Worm (Caenorhabditis elegans) whole organism, early embryonic: ENCODE results near the gene abts-2.

ENCODE experiments used
- B0310.2 ChIP-seq: sonication (generic microtip); optimal IDR thresholded peaks from 2 replicates; lab custom pipeline; 2016; ENCODE audit warnings: mild to moderate bottlenecking, missing genetic modification characterization, missing compliant biosample characterization
- F13C5.2 ChIP-seq: sonication (generic microtip); optimal IDR thresholded peaks from 2 replicates; lab custom pipeline; 2017; ENCODE audit warnings: mild to moderate bottlenecking, missing genetic modification characterization, inconsistent platforms, missing compliant biosample characterization
- aly-1 ChIP-seq: sonication (generic microtip); optimal IDR thresholded peaks from 2 replicates; lab custom pipeline; 2016; ENCODE audit warnings: missing genetic modification characterization, missing compliant biosample characterization
- ama-1 ChIP-seq: fragments of 150-350 bp; optimal IDR thresholded peaks from 2 replicates; lab custom pipeline; 2014
- ceh-13 ChIP-seq: fragments of 200-800 bp; sonication (Bioruptor generic); optimal IDR thresholded peaks from 2 replicates; lab custom pipeline; 2018; ENCODE audit warnings: mild to moderate bottlenecking, missing genetic modification characterization, missing compliant biosample characterization
- ceh-36 ChIP-seq: sonication (generic microtip); optimal IDR thresholded peaks from 2 replicates; lab custom pipeline; 2016; ENCODE audit warnings: missing genetic modification characterization, inconsistent platforms, missing compliant biosample characterization
- ets-7 ChIP-seq: sonication (generic microtip); optimal IDR thresholded peaks from 2 replicates; lab custom pipeline; 2016; ENCODE audit warnings: missing genotype, missing genetic modification characterization, missing compliant biosample characterization
- flt-1 ChIP-seq: fragments of 200-800 bp; sonication (Bioruptor generic); IDR thresholded peaks from 2 replicates; pipeline ENCODE4 v1.3.6; 2022; ENCODE audit warnings: missing genetic modification characterization, missing compliant biosample characterization
- hmbx-1 ChIP-seq: sonication (generic microtip); optimal IDR thresholded peaks from 2 replicates; lab custom pipeline; 2016; ENCODE audit warnings: mild to moderate bottlenecking, missing genetic modification characterization, missing compliant biosample characterization
- hmg-4 ChIP-seq: fragments of 200-800 bp; sonication (Bioruptor generic); optimal IDR thresholded peaks from 2 replicates; lab custom pipeline; 2018; ENCODE audit warnings: mild to moderate bottlenecking, missing genetic modification characterization, missing compliant biosample characterization
- hnd-1 ChIP-seq: sonication (generic microtip); optimal IDR thresholded peaks from 2 replicates; lab custom pipeline; 2016; ENCODE audit warnings: missing genetic modification characterization, missing compliant biosample characterization
- pes-1 ChIP-seq: fragments of 200-800 bp; sonication (Bioruptor generic); IDR thresholded peaks from 2 replicates; pipeline ENCODE4 v1.3.6; 2022; ENCODE audit warnings: missing genetic modification reagents, missing genetic modification characterization, missing compliant biosample characterization
- scrt-1 ChIP-seq: fragments of 200-800 bp; sonication (Bioruptor generic); IDR thresholded peaks from 2 replicates; pipeline ENCODE4 v1.3.6; 2022; ENCODE audit warnings: missing genetic modification characterization, missing compliant biosample characterization
- sea-1 ChIP-seq: fragments of 200-800 bp; sonication (Bioruptor generic); conservative IDR thresholded peaks from 2 replicates; pipeline ENCODE4 v1.3.6; 2022; ENCODE audit warnings: missing genetic modification characterization, missing compliant biosample characterization
- tbx-11 ChIP-seq: fragments of 200-800 bp; sonication (Bioruptor generic); IDR thresholded peaks from 2 replicates; pipeline ENCODE4 v1.3.6; 2022; ENCODE audit warnings: missing genetic modification characterization, missing compliant biosample characterization
- tbx-37 ChIP-seq: fragments of 200-800 bp; sonication (Bioruptor generic); conservative IDR thresholded peaks from 2 replicates; pipeline ENCODE4 v1.3.6; 2022; ENCODE audit warnings: missing genetic modification reagents, missing genetic modification characterization, missing compliant biosample characterization
- tra-4 ChIP-seq: sonication (generic microtip); optimal IDR thresholded peaks from 2 replicates; lab custom pipeline; 2017; ENCODE audit warnings: missing genetic modification characterization, missing compliant biosample characterization

The abts-2 gene

ce11 chrX:11548308-11548707, 37.2 kb upstream of the abts-2 start, which contains the start of gene mig-2:
TSS of gene mig-2 (plus strand) at chrX:11548608.
- TF ChIP-seq ets-7 (tag; lab: Kevin White, UChicago) = no peak
- TF ChIP-seq tbx-37 (GFP tag; lab: Robert Waterston, UW) = no peak
- no peak for TF ChIP-seq tbx-11 (GFP tag; lab: Robert Waterston, UW)
- no peak for TF ChIP-seq hmg-4 (GFP tag; lab: Kevin White, UChicago)
- no peak for TF ChIP-seq scrt-1 (GFP tag; lab: Robert Waterston, UW)
- TF ChIP-seq aly-1 = no peak
- TF ChIP-seq sea-1 (GFP tag; lab: Robert Waterston, UW) = no peak
- no peak for TF ChIP-seq ama-1 (lab: Kevin White, UChicago)
- no peak for TF ChIP-seq ceh-36 (tag; lab: Kevin White, UChicago)
- TF ChIP-seq hnd-1 (tag; lab: Kevin White, UChicago) = no peak
- no peak for TF ChIP-seq hmbx-1 (tag; lab: Kevin White, UChicago)
- no peak for TF ChIP-seq ceh-13 (GFP tag; lab: Kevin White, UChicago)
- TF ChIP-seq pes-1 (GFP tag; lab: Robert Waterston, UW) = no peak
- no peak for TF ChIP-seq tra-4 (tag; lab: Kevin White, UChicago)
- no peak for TF ChIP-seq B0310.2 (tag; lab: Kevin White, UChicago)
- no peak for TF ChIP-seq F13C5.2 (tag; lab: Kevin White, UChicago)
- no peak for TF ChIP-seq flt-1 (GFP tag; lab: Robert Waterston, UW)

ce11 chrX:11551808-11552207, 33.7 kb upstream of the abts-2 start:
- no peak for TF ChIP-seq F13C5.2 (tag; lab: Kevin White, UChicago)
- TF ChIP-seq tbx-11 (GFP tag; lab: Robert Waterston, UW) = no peak
- no peak for TF ChIP-seq aly-1
- TF ChIP-seq tra-4 (tag; lab: Kevin White, UChicago) = no peak
- no peak for TF ChIP-seq B0310.2 (tag; lab: Kevin White, UChicago)
- no peak for TF ChIP-seq pes-1 (GFP tag; lab: Robert Waterston, UW)
- TF ChIP-seq ceh-13 (GFP tag; lab: Kevin White, UChicago) = no peak
- no peak for TF ChIP-seq hmbx-1 (tag; lab: Kevin White, UChicago)

- TF ChIP-seq tbx-37 (GFP tag; lab: Robert Waterston, UW) = no peak
- TF ChIP-seq pes-1 (GFP tag; lab: Robert Waterston, UW) = no peak
- no peak for TF ChIP-seq sea-1 (GFP tag; lab: Robert Waterston, UW)
- TF ChIP-seq ama-1 (lab: Kevin White, UChicago) = no peak
- TF ChIP-seq F13C5.2 (tag; lab: Kevin White, UChicago) = no peak
- no peak for TF ChIP-seq hmbx-1 (tag; lab: Kevin White, UChicago)
- no peak for TF ChIP-seq flt-1 (GFP tag; lab: Robert Waterston, UW)
- no peak for TF ChIP-seq B0310.2 (tag; lab: Kevin White, UChicago)
- no peak for TF ChIP-seq ceh-13 (GFP tag; lab: Kevin White, UChicago)
- TF ChIP-seq aly-1 = no peak
These were observed 32.6 kb upstream of the abts-2 start for ce11 chrX:11552879-11553278.

- TF ChIP-seq ceh-13 (GFP tag; lab: Kevin White, UChicago) (no peak), F13C5.2 (tag; lab: Kevin White, UChicago) (no peak), tbx-11 (GFP tag; lab: Robert Waterston, UW) (no peak)
These were observed 31.0 kb upstream of the abts-2 start for ce11 chrX:11554522-11554921.

- TF ChIP-seq hmg-4 (GFP tag; lab: Kevin White, UChicago) (no peak), ama-1 (lab: Kevin White, UChicago) (no peak), pes-1 (GFP tag; lab: Robert Waterston, UW) (no peak), flt-1 (GFP tag; lab: Robert Waterston, UW) (no peak), hnd-1 (tag; lab: Kevin White, UChicago) (no peak), B0310.2 (tag; lab: Kevin White, UChicago) (no peak), tra-4 (tag; lab: Kevin White, UChicago) (no peak), tbx-11 (GFP tag; lab: Robert Waterston, UW) (no peak), F13C5.2 (tag; lab: Kevin White, UChicago) (no peak), ceh-13 (GFP tag; lab: Kevin White, UChicago) (no peak), hmbx-1 (tag; lab: Kevin White, UChicago) (no peak), ceh-36 (tag; lab: Kevin White, UChicago) (no peak), ets-7 (tag; lab: Kevin White, UChicago) (no peak), sea-1 (GFP tag; lab: Robert Waterston, UW) (no peak), aly-1 (no peak), scrt-1 (GFP tag; lab: Robert Waterston, UW) (no peak), tbx-37 (GFP tag; lab: Robert Waterston, UW) (no peak)
These were observed 30.4 kb upstream of the abts-2 start for ce11 chrX:11555046-11555445.

ce11 chrX:11555527-11556137, 29.8 kb upstream of the abts-2 start:
- no peak for TF ChIP-seq hmg-4 (GFP tag; lab: Kevin White, UChicago)
- no peak for TF ChIP-seq hmbx-1 (tag; lab: Kevin White, UChicago)
- no peak for TF ChIP-seq scrt-1 (GFP tag; lab: Robert Waterston, UW)
- TF ChIP-seq aly-1 = no peak
- TF ChIP-seq flt-1 (GFP tag; lab: Robert Waterston, UW) = no peak
- TF ChIP-seq pes-1 (GFP tag; lab: Robert Waterston, UW) = no peak
- TF ChIP-seq ama-1 (lab: Kevin White, UChicago) = no peak
- no peak for TF ChIP-seq F13C5.2 (tag; lab: Kevin White, UChicago)
- TF ChIP-seq ceh-13 (GFP tag; lab: Kevin White, UChicago) = no peak
- TF ChIP-seq ets-7 (tag; lab: Kevin White, UChicago) = no peak
- no peak for TF ChIP-seq tbx-37 (GFP tag; lab: Robert Waterston, UW)
- TF ChIP-seq B0310.2 (tag; lab: Kevin White, UChicago) = no peak
- TF ChIP-seq ceh-36 (tag; lab: Kevin White, UChicago) = no peak
- TF ChIP-seq tbx-11 (GFP tag; lab: Robert Waterston, UW) = no peak
